Worm (Caenorhabditis elegans): ENCODE measurements around the gene Y22D7AR.3.

Y22D7AR.3 gene

ce11 chrIII:1622329-1622728 lies 43.3 kb downstream of the Y22D7AR.3 start (continued):
- TF ChIP-seq ceh-88 (GFP tag; IDR thresholded peaks at IDR 0.05) (no peak), hpl-2 (GFP tag; optimal IDR thresholded peaks at IDR 0.05) (no peak), nhr-28 (tag; optimal IDR thresholded peaks at IDR 0.05) (no peak), unc-130 (tag; optimal IDR thresholded peaks at IDR 0.05) (no peak), unc-30 (tag; optimal IDR thresholded peaks at IDR 0.05) (no peak), nhr-237 (tag; optimal IDR thresholded peaks at IDR 0.05) (no peak), fkh-4 (tag; optimal IDR thresholded peaks at IDR 0.05; ENCODE audit: borderline replicate concordance) (no peak), sup-37 (GFP tag; optimal IDR thresholded peaks at IDR 0.05) (no peak), nhr-71 (tag; optimal IDR thresholded peaks at IDR 0.05) (peak; percentile 79), fos-1 (tag; optimal IDR thresholded peaks at IDR 0.05) (no peak), dsc-1 (tag; optimal IDR thresholded peaks at IDR 0.05) (no peak), efl-3 (GFP tag; optimal IDR thresholded peaks at IDR 0.05) (no peak), lin-14 (GFP tag; optimal IDR thresholded peaks at IDR 0.05) (peak; percentile 7), lir-3 (tag; optimal IDR thresholded peaks at IDR 0.05; ENCODE audit: poor library complexity) (no peak), aly-2 (tag; optimal IDR thresholded peaks at IDR 0.05) (no peak), snpc-4 (tag; optimal IDR thresholded peaks at IDR 0.05) (no peak), alr-1 (tag; optimal IDR thresholded peaks at IDR 0.05; ENCODE audit: borderline replicate concordance) (no peak), mef-2 (tag; optimal IDR thresholded peaks at IDR 0.05) (no peak), grh-1 (GFP tag; IDR thresholded peaks at IDR 0.05) (no peak), xbp-1 (tag; optimal IDR thresholded peaks at IDR 0.05) (no peak), hlh-4 (tag; optimal IDR thresholded peaks at IDR 0.05) (no peak), nhr-76 (tag; optimal IDR thresholded peaks at IDR 0.05) (no peak), mdl-1 (tag; optimal IDR thresholded peaks at IDR 0.05) (no peak), pax-3 (tag; optimal IDR thresholded peaks at IDR 0.05) (no peak), zip-4 (GFP tag; optimal IDR thresholded peaks at IDR 0.05) (no peak), elt-2 (tag; optimal IDR thresholded peaks at IDR 0.05) (peak; percentile 42), mab-9 (GFP tag; IDR thresholded peaks at IDR 0.05) (no peak), ztf-11 (tag; optimal IDR thresholded peaks at IDR 0.05) (no peak), jun-1 (tag; optimal IDR thresholded peaks at IDR 0.05) (no peak), zag-1 (tag; optimal IDR thresholded peaks at IDR 0.05) (no peak)

ce11 chrIII:1621330-1621729 lies 44.3 kb downstream of the Y22D7AR.3 start:
- TF ChIP-seq aly-2 (tag; optimal IDR thresholded peaks at IDR 0.05): no peak
- TF ChIP-seq efl-1 (optimal IDR thresholded peaks at IDR 0.05): no peak
- peak in 1 of 2 experiments; percentile 0 for TF ChIP-seq efl-1 (GFP tag; optimal IDR thresholded peaks at IDR 0.05 in 1 of 2)

ce11 chrIII:1619890-1620289 lies 45.8 kb downstream of the Y22D7AR.3 start:
- TF ChIP-seq pag-3 (tag; optimal IDR thresholded peaks at IDR 0.05; ENCODE audit: borderline replicate concordance, insufficient read depth) (no peak), ztf-11 (tag; optimal IDR thresholded peaks at IDR 0.05) (no peak), irx-1 (tag; optimal IDR thresholded peaks at IDR 0.05) (no peak)

- TF ChIP-seq ztf-11 (tag; optimal IDR thresholded peaks at IDR 0.05) (no peak), nhr-12 (tag; optimal IDR thresholded peaks at IDR 0.05) (no peak), tbx-2 (tag; optimal IDR thresholded peaks at IDR 0.05) (no peak), nhr-19 (GFP tag; conservative IDR thresholded peaks at IDR 0.05) (no peak)
Observed at ce11 chrIII:1619442-1619841, 46.2 kb downstream of the Y22D7AR.3 start, which contains the start of gene hsp-60. Gene hsp-60, plus strand, starts transcription at chrIII:1619742.

ce11 chrIII:1618915-1619314 lies 46.7 kb downstream of the Y22D7AR.3 start, which contains the start of gene Y22D7AL.10:
Gene Y22D7AL.10, minus strand, starts transcription at chrIII:1618929.
- peak; percentile 90 to 94 for TF ChIP-seq lin-35 (GFP tag; optimal IDR thresholded peaks at IDR 0.05)
- TF ChIP-seq ceh-82 (tag; optimal IDR thresholded peaks at IDR 0.05): peak; percentile 95 to 97 (median 97)
- peak; percentile 98 for TF ChIP-seq sup-37 (GFP tag; optimal IDR thresholded peaks at IDR 0.05)
- peak; percentile 72 for TF ChIP-seq nhr-12 (tag; optimal IDR thresholded peaks at IDR 0.05)
- TF ChIP-seq ces-1 (GFP tag; optimal IDR thresholded peaks at IDR 0.05): no peak
- TF ChIP-seq fos-1 (tag; optimal IDR thresholded peaks at IDR 0.05): peak; percentile 92
- peak; percentile 99 for TF ChIP-seq snu-23 (GFP tag; optimal IDR thresholded peaks at IDR 0.05)
- peak; percentile 67 for TF ChIP-seq F16B12.6 (tag; optimal IDR thresholded peaks at IDR 0.05)
- TF ChIP-seq unc-130 (tag; optimal IDR thresholded peaks at IDR 0.05): peak; percentile 97
- TF ChIP-seq irx-1 (tag; optimal IDR thresholded peaks at IDR 0.05): peak; percentile 99
- no peak for TF ChIP-seq nhr-84 (tag; optimal IDR thresholded peaks at IDR 0.05)
- TF ChIP-seq isw-1 (GFP tag; IDR thresholded peaks at IDR 0.05): peak; percentile 100
- peak; percentile 97 for TF ChIP-seq efl-3 (GFP tag; optimal IDR thresholded peaks at IDR 0.05)
- peak; percentile 92 for TF ChIP-seq skn-1 (tag; optimal IDR thresholded peaks at IDR 0.05)
- peak; percentile 95 for TF ChIP-seq efl-1 (optimal IDR thresholded peaks at IDR 0.05)
- peak; percentile 86 to 99 for TF ChIP-seq efl-1 (GFP tag; optimal IDR thresholded peaks at IDR 0.05 in 1 of 2)
- peak; percentile 93 for TF ChIP-seq nhr-237 (tag; optimal IDR thresholded peaks at IDR 0.05)
- TF ChIP-seq dpl-1 (GFP tag; optimal IDR thresholded peaks at IDR 0.05): peak; percentile 90 to 93 (median 91)
